Fruit fly (Drosophila melanogaster): ENCODE measurements around the gene CG7131.
A peak's percentile ranks its signal among the peaks of the same experiment; 100 is the strongest.

The CG7131 gene

DNA sequence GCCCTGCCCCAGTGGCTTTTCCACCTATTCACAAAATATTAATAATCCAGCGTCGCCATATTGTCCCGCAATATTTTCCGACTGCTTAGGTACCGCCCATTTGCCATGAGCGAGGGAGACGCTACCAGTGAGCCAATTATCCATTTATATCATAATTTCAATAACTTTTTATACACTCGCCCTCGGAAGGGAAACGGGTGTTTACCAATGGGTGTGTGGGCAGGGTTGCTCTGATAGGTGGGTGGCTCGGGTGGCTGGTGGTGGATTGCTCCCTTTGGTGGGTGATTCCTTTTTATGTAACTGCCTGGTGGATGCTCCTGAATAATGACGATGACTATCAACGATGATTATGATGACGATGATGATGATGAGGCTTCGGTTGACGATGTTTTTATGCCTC, 21.9 kb downstream of the CG7131 start:
- TF ChIP-seq Vsx2 (GFP tag; optimal IDR thresholded peaks at IDR 0.05; ENCODE audit: partially characterized antibody), result peak; percentile 44
- TF ChIP-seq Sp1 (GFP tag; optimal IDR thresholded peaks at IDR 0.05), result no peak

- TF ChIP-seq pan (optimal IDR thresholded peaks at IDR 0.05) (no peak), jim (GFP tag; optimal IDR thresholded peaks at IDR 0.05) (no peak), OdsH (GFP tag; optimal IDR thresholded peaks at IDR 0.05) (no peak), foxo (GFP tag; optimal IDR thresholded peaks at IDR 0.05) (no peak), woc (GFP tag; optimal IDR thresholded peaks at IDR 0.05) (no peak), brk (GFP tag; optimal IDR thresholded peaks at IDR 0.05) (no peak), dmrt93B (GFP tag; optimal IDR thresholded peaks at IDR 0.05) (no peak), Hr83 (GFP tag; optimal IDR thresholded peaks at IDR 0.05; ENCODE audit: poor library complexity, severe bottlenecking) (no peak), Dfd (GFP tag; optimal IDR thresholded peaks at IDR 0.05) (no peak), sage (GFP tag; optimal IDR thresholded peaks at IDR 0.05) (no peak), tai (GFP tag; optimal IDR thresholded peaks at IDR 0.05) (no peak), N (GFP tag; optimal IDR thresholded peaks at IDR 0.05) (no peak), CG9705 (GFP tag; optimal IDR thresholded peaks at IDR 0.05) (no peak), Myc (optimal IDR thresholded peaks at IDR 0.05) (no peak), Hnf4 (GFP tag; optimal IDR thresholded peaks at IDR 0.05) (no peak), sv (GFP tag; optimal IDR thresholded peaks at IDR 0.05) (no peak), Abd-B (GFP tag; optimal IDR thresholded peaks at IDR 0.05) (no peak), Jra (GFP tag; optimal IDR thresholded peaks at IDR 0.05) (no peak)
These were observed 23.3 kb downstream of the CG7131 start for dm6 chr3R:18265275-18265674.

- TF ChIP-seq CG32264 (GFP tag; optimal IDR thresholded peaks at IDR 0.05) (no peak), dmrt93B (GFP tag; optimal IDR thresholded peaks at IDR 0.05) (no peak), sage (GFP tag; optimal IDR thresholded peaks at IDR 0.05) (no peak), Hr83 (GFP tag; optimal IDR thresholded peaks at IDR 0.05; ENCODE audit: poor library complexity, severe bottlenecking) (no peak), Mio (GFP tag; optimal IDR thresholded peaks at IDR 0.05) (no peak), dsf (GFP tag; optimal IDR thresholded peaks at IDR 0.05; ENCODE audit: borderline replicate concordance) (no peak), Vsx2 (GFP tag; optimal IDR thresholded peaks at IDR 0.05; ENCODE audit: partially characterized antibody) (no peak), OdsH (GFP tag; optimal IDR thresholded peaks at IDR 0.05) (no peak)
These were observed 27.0 kb downstream of the CG7131 start for dm6 chr3R:18261602-18262001.

- no peak for TF ChIP-seq br (GFP tag; optimal IDR thresholded peaks at IDR 0.05)
- no peak for TF ChIP-seq Abd-B (GFP tag; optimal IDR thresholded peaks at IDR 0.05)
- TF ChIP-seq psq (GFP tag; optimal IDR thresholded peaks at IDR 0.05), result no peak
- no peak for TF ChIP-seq sv (GFP tag; optimal IDR thresholded peaks at IDR 0.05)
- no peak for TF ChIP-seq GATAd (GFP tag; optimal IDR thresholded peaks at IDR 0.05)
- TF ChIP-seq Sp1 (GFP tag; optimal IDR thresholded peaks at IDR 0.05), result no peak
- TF ChIP-seq h (GFP tag; optimal IDR thresholded peaks at IDR 0.05), result no peak
- no peak for TF ChIP-seq Hr83 (GFP tag; optimal IDR thresholded peaks at IDR 0.05; ENCODE audit: poor library complexity, severe bottlenecking)
- TF ChIP-seq brk (GFP tag; optimal IDR thresholded peaks at IDR 0.05), result no peak
- no peak for TF ChIP-seq CG9705 (GFP tag; optimal IDR thresholded peaks at IDR 0.05)
- no peak for TF ChIP-seq pan (optimal IDR thresholded peaks at IDR 0.05)
- no peak for TF ChIP-seq OdsH (GFP tag; optimal IDR thresholded peaks at IDR 0.05)
- no peak for TF ChIP-seq Hr78 (GFP tag; optimal IDR thresholded peaks at IDR 0.05)
- no peak for TF ChIP-seq CG32264 (GFP tag; optimal IDR thresholded peaks at IDR 0.05)
These were observed 28.6 kb downstream of the CG7131 start for dm6 chr3R:18260016-18260415.

DNA sequence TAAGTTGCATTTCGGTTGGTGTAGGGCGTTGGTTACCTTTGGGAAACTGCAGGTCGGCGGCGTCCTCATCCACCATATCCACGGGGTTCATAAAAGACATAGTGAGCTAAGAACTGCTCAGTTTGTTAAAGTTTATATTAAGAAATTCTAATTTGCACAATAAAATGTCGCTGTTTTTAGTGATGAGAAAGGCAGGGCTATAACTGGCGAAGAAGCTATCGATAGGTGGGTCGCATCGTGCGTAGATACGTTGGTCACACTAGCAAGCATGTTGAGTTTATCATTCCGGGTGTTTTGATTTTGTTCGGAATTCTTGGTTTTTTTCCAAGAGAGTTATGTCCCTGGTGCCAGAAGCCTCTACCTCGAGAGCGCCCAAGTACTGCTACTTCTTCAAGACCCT, 33.3 kb downstream of the CG7131 start, which contains the start of the genes Ada2a, Polr2D, Tgs1 and moi:
Ada2a (minus strand) TSS at position 207 of the 400 bp plus-strand sequence.
Polr2D (minus strand) TSS at position 207 of the 400 bp plus-strand sequence.
Tgs1 (plus strand) TSS at position 250 of the 400 bp plus-strand sequence.
moi (plus strand) TSS at position 250 of the 400 bp plus-strand sequence.
- TF ChIP-seq sage (GFP tag; optimal IDR thresholded peaks at IDR 0.05) (no peak), tai (GFP tag; optimal IDR thresholded peaks at IDR 0.05) (no peak), Mio (GFP tag; optimal IDR thresholded peaks at IDR 0.05) (no peak), Dif (GFP tag; optimal IDR thresholded peaks at IDR 0.05; ENCODE audit: partially characterized antibody) (no peak), Hr83 (GFP tag; optimal IDR thresholded peaks at IDR 0.05; ENCODE audit: poor library complexity, severe bottlenecking) (peak; percentile 38), CrebA (GFP tag; optimal IDR thresholded peaks at IDR 0.05; ENCODE audit: borderline replicate concordance) (no peak), dmrt93B (GFP tag; optimal IDR thresholded peaks at IDR 0.05) (no peak), Myc (optimal IDR thresholded peaks at IDR 0.05) (peak; percentile 9)

Data from whole organism, wandering third instar larva.